Worm (Caenorhabditis elegans) whole organism, L3 larva: ENCODE data around the gene rpt-6.

Experiments used
- ZK546.5 ChIP-seq: sonication (generic microtip); optimal IDR thresholded peaks from 2 replicates; lab custom pipeline; 2017; ENCODE audit warnings: missing biosample characterization, missing genetic modification characterization
- ceh-28 ChIP-seq: fragments of 150-350 bp; optimal IDR thresholded peaks from 2 replicates; lab custom pipeline; 2014; ENCODE audit warnings: missing biosample characterization, missing genetic modification reagents, missing genetic modification characterization
- eor-1 ChIP-seq, 2 experiments: fragments of 150-350 bp; optimal IDR thresholded peaks; 2 replicates each; lab custom pipeline; 2014 to 2018; ENCODE audit warnings: missing biosample characterization in 2 of 2, missing genetic modification characterization in 2 of 2
- hmg-11 ChIP-seq: sonication (generic microtip); optimal IDR thresholded peaks from 2 replicates; lab custom pipeline; 2016; ENCODE audit warnings: missing genetic modification characterization, missing compliant biosample characterization
- mdl-1 ChIP-seq: fragments of 150-350 bp; optimal IDR thresholded peaks from 2 replicates; lab custom pipeline; 2014; ENCODE audit warnings: missing biosample characterization, missing genetic modification characterization
- nfya-1 ChIP-seq: sonication (generic microtip); optimal IDR thresholded peaks from 2 replicates; lab custom pipeline; 2017; ENCODE audit warnings: missing genetic modification characterization, mild to moderate bottlenecking, missing compliant biosample characterization, antibody characterized with exemption, moderate library complexity; ENCODE audit not compliant: insufficient read depth
- nhr-12 ChIP-seq: fragments of 150-350 bp; optimal IDR thresholded peaks from 2 replicates; lab custom pipeline; 2014; ENCODE audit warnings: missing biosample characterization, missing genetic modification characterization
- nhr-23 ChIP-seq: fragments of 150-350 bp; optimal IDR thresholded peaks from 2 replicates; lab custom pipeline; 2014; ENCODE audit warnings: missing biosample characterization, missing genetic modification reagents, missing genetic modification characterization
- pha-4 ChIP-seq: fragments of 150-350 bp; optimal IDR thresholded peaks from 2 replicates; lab custom pipeline; 2014; ENCODE audit warnings: missing biosample characterization, missing genetic modification reagents, missing genetic modification characterization
- sea-2 ChIP-seq: fragments of 150-350 bp; sonication (generic microtip); optimal IDR thresholded peaks from 4 replicates; lab custom pipeline; 2014; ENCODE audit warnings: missing biosample characterization, missing genetic modification reagents, missing genetic modification characterization
- tbx-2 ChIP-seq: sonication (generic microtip); optimal IDR thresholded peaks from 2 replicates; lab custom pipeline; 2016; ENCODE audit warnings: mild to moderate bottlenecking, missing genetic modification characterization, missing compliant biosample characterization
- unc-62 ChIP-seq: fragments of 150-350 bp; sonication (generic microtip); optimal IDR thresholded peaks from 4 replicates; lab custom pipeline; 2014; ENCODE audit warnings: missing biosample characterization, missing genetic modification reagents, missing genetic modification characterization

rpt-6 gene

DNA sequence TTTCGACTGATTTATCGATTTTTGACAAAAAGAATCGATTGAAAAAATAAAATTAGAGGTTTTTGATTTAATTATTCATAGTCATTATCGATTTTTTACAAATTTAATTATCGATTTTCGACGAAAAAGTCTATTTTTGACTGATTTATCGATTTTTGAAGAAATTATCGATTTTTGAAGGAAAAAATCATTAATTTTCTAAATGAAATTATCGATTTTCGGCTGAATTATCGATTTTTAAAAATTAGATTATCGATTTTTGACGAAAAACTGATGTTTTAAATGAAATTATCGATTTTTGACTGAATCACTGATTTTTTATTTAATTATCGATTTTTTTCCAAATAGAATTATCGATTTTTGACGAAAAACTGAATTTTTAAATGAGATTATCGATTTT lies 40.8 kb downstream of the rpt-6 start:
- TF ChIP-seq unc-62 (GFP tag; lab: Kevin White, UChicago) (no peak), ceh-28 (tag; lab: Kevin White, UChicago) (peak; percentile 97), pha-4 (tag; lab: Kevin White, UChicago) (no peak)

DNA sequence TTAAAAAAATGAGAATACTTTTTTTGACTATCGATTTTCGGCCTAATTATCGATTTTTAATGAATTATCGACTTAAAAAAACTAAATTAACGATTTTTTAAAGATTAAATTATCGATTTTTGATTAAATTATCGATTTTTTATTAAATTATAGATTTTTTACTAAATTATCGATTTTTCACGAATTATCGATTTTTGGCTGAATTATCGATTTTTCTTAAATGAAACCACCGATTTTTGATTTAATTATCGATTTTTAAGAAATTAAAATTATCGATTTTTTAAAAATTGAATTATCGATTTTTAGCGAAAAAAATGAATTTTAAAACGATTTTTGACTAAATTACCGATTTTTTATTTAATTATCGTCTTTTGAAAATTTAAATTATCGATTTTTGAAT lies 41.4 kb downstream of the rpt-6 start:
- TF ChIP-seq sea-2 (GFP tag; lab: Kevin White, UChicago) (no peak), ceh-28 (tag; lab: Kevin White, UChicago) (peak; percentile 98)

DNA sequence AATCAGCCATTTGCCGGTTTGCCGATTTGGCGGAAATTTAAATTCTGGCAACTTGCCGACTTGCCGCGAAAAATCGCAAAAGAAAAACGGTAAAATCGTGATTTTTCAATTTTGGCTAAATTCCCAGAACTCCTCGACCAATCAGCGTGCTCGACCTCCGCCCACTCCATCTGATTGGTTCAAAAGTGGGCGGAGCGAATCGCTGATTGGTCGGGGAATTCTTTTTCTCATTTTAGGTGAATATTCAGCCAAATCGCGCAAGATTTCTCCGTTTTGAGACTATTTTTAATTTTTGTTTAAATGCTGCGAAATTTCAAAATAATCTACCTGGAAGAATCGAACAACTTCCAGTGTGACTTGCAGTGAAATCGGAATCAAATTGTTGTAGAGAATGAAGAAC lies 44.3 kb downstream of the rpt-6 start:
- TF ChIP-seq nfya-1 (tag; lab: Kevin White, UChicago) (peak; percentile 91), mdl-1 (tag; lab: Kevin White, UChicago) (no peak)

DNA sequence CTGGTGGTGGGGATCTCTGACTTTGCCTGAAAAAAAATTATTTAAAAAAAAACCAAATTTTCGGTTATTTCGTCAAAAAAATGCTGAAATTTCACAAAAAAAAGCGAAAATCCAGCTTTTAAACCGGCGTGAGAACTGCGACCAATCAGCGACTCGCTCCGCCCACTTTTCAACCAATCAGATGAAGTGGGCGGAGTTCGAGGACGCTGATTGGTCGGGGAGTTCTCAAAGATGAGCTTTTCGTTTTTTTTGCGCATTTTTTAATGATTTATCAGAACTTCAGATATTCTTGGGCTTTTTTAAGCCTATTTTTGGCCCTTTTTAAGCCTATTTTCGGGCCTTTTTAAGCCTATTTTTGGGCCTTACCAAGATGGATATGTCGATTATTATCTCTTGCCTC lies 50.0 kb downstream of the rpt-6 start:
- TF ChIP-seq tbx-2 (tag; lab: Kevin White, UChicago) = no peak
- peak; percentile 93 for TF ChIP-seq nfya-1 (tag; lab: Kevin White, UChicago)
- no peak for TF ChIP-seq ZK546.5 (tag; lab: Kevin White, UChicago)
- TF ChIP-seq nhr-23 = no peak

DNA sequence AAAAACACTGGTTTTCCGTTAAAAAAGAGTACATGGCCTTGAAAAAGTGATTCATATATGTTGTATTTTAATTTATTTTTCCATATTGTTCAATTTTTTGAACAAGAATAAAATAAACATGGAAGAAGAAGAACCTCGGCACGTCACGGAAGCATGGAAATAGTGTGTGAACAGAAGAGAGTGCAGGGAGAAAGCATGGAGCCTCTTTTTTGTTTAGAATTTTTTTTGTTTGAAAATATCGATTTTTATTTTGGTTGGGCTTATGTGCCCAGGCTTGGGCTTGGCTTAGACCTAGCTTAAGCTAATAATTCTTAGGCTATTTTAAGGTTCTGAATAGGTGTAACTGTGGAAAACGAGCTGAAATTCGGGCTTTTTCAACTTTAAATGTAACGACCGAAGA lies 51.5 kb downstream of the rpt-6 start, which contains the start of gene tat-1:
Gene tat-1, minus strand, starts transcription at position 11 of the 400 bp plus-strand sequence.
- TF ChIP-seq nhr-12 (tag; lab: Kevin White, UChicago) (no peak), ceh-28 (tag; lab: Kevin White, UChicago) (peak; percentile 53), eor-1 (tag; optimal IDR thresholded peaks at IDR 0.05; lab: Kevin White, UChicago) (no peak), hmg-11 (tag; lab: Kevin White, UChicago) (peak; percentile 58)
